Worm (Caenorhabditis elegans) whole organism, late embryonic: ENCODE results near the gene enri-2.
A peak's percentile ranks its signal among the peaks of the same experiment; 100 is the strongest.

ENCODE experiments used
- C08G9.2 ChIP-seq: sonication (generic microtip); optimal IDR thresholded peaks from 2 replicates; lab custom pipeline; 2016; ENCODE audit warnings: mild to moderate bottlenecking, missing genetic modification characterization, moderate library complexity, missing compliant biosample characterization
- T23F11.4 ChIP-seq: fragments of 200-800 bp; sonication (Bioruptor generic); optimal IDR thresholded peaks from 2 replicates; lab custom pipeline; 2018; ENCODE audit warnings: mild to moderate bottlenecking, missing genetic modification characterization, missing compliant biosample characterization
- ahr-1 ChIP-seq: sonication (generic microtip); optimal IDR thresholded peaks from 2 replicates; lab custom pipeline; 2016; ENCODE audit warnings: missing genetic modification characterization, missing compliant biosample characterization
- ceh-19 ChIP-seq: fragments of 200-800 bp; sonication (Bioruptor generic); optimal IDR thresholded peaks from 2 replicates; lab custom pipeline; 2018; ENCODE audit warnings: mild to moderate bottlenecking, missing genetic modification characterization, missing compliant biosample characterization
- ceh-2 ChIP-seq: sonication (generic microtip); optimal IDR thresholded peaks from 2 replicates; lab custom pipeline; 2016; ENCODE audit warnings: missing genotype, missing genetic modification characterization, missing compliant biosample characterization
- ceh-24 ChIP-seq: sonication (generic microtip); optimal IDR thresholded peaks from 2 replicates; lab custom pipeline; 2016; ENCODE audit warnings: mild to moderate bottlenecking, missing genetic modification characterization, missing compliant biosample characterization
- ceh-45 ChIP-seq: fragments of 200-800 bp; sonication (Bioruptor generic); IDR thresholded peaks from 2 replicates; pipeline ENCODE4 v1.3.6; 2022; ENCODE audit warnings: missing genetic modification reagents, missing genetic modification characterization, missing compliant biosample characterization
- ceh-48 ChIP-seq: sonication (generic microtip); optimal IDR thresholded peaks from 2 replicates; lab custom pipeline; 2016; ENCODE audit warnings: missing genetic modification characterization, inconsistent platforms, missing compliant biosample characterization
- ceh-6 ChIP-seq: fragments of 200-800 bp; sonication (Bioruptor generic); optimal IDR thresholded peaks from 2 replicates; lab custom pipeline; 2018; ENCODE audit warnings: mild to moderate bottlenecking, missing genetic modification characterization, missing compliant biosample characterization
- che-1 ChIP-seq: sonication (generic microtip); optimal IDR thresholded peaks from 2 replicates; lab custom pipeline; 2016; ENCODE audit warnings: mild to moderate bottlenecking, missing genetic modification characterization, missing compliant biosample characterization
- elt-2 ChIP-seq: sonication (generic microtip); optimal IDR thresholded peaks from 2 replicates; lab custom pipeline; 2016; ENCODE audit warnings: missing genetic modification reagents, missing genetic modification characterization, missing compliant biosample characterization
- elt-4 ChIP-seq: sonication (generic microtip); optimal IDR thresholded peaks from 2 replicates; lab custom pipeline; 2016; ENCODE audit warnings: missing genetic modification characterization, missing compliant biosample characterization
- eyg-1 ChIP-seq: sonication (generic microtip); optimal IDR thresholded peaks from 2 replicates; lab custom pipeline; 2016; ENCODE audit warnings: missing genotype, missing genetic modification characterization, missing compliant biosample characterization
- fax-1 ChIP-seq: sonication (generic microtip); optimal IDR thresholded peaks from 2 replicates; lab custom pipeline; 2016; ENCODE audit warnings: missing genotype, missing genetic modification characterization, missing compliant biosample characterization
- fkh-10 ChIP-seq: fragments of 150-350 bp; optimal IDR thresholded peaks from 2 replicates; lab custom pipeline; 2014; ENCODE audit warnings: missing biosample characterization, missing genetic modification reagents, missing genetic modification characterization
- fkh-6 ChIP-seq: sonication (generic microtip); optimal IDR thresholded peaks from 2 replicates; lab custom pipeline; 2016; ENCODE audit warnings: missing genetic modification characterization, missing compliant biosample characterization
- gmeb-2 ChIP-seq: sonication (generic microtip); optimal IDR thresholded peaks from 2 replicates; lab custom pipeline; 2016; ENCODE audit warnings: missing genetic modification characterization, inconsistent platforms, missing compliant biosample characterization
- hlh-30 ChIP-seq: sonication (generic microtip); optimal IDR thresholded peaks from 2 replicates; lab custom pipeline; 2017; ENCODE audit warnings: antibody characterized with exemption, missing genetic modification characterization, missing compliant biosample characterization; ENCODE audit not compliant: insufficient read depth
- hlh-8 ChIP-seq: sonication (generic microtip); optimal IDR thresholded peaks from 2 replicates; lab custom pipeline; 2016; ENCODE audit warnings: missing genotype, missing genetic modification characterization, missing compliant biosample characterization
- nfya-1 ChIP-seq: sonication (generic microtip); optimal IDR thresholded peaks from 2 replicates; lab custom pipeline; 2017; ENCODE audit warnings: missing genetic modification characterization, mild to moderate bottlenecking, missing compliant biosample characterization, antibody characterized with exemption, moderate library complexity
- nhr-232 ChIP-seq: sonication (generic microtip); optimal IDR thresholded peaks from 2 replicates; lab custom pipeline; 2016; ENCODE audit warnings: missing genetic modification characterization, missing compliant biosample characterization
- odd-2 ChIP-seq: sonication (generic microtip); optimal IDR thresholded peaks from 2 replicates; lab custom pipeline; 2017; ENCODE audit warnings: antibody characterized with exemption, mild to moderate bottlenecking, missing genetic modification characterization, missing compliant biosample characterization
- pag-3 ChIP-seq: sonication (generic microtip); optimal IDR thresholded peaks from 2 replicates; lab custom pipeline; 2016; ENCODE audit warnings: missing compliant biosample characterization, missing genetic modification characterization, borderline replicate concordance
- pax-1 ChIP-seq: fragments of 150-350 bp; optimal IDR thresholded peaks from 2 replicates; lab custom pipeline; 2014; ENCODE audit warnings: missing biosample characterization, missing genetic modification characterization
- pha-2 ChIP-seq: sonication (generic microtip); optimal IDR thresholded peaks from 2 replicates; lab custom pipeline; 2017; ENCODE audit warnings: mild to moderate bottlenecking, missing genetic modification characterization, missing compliant biosample characterization
- pqm-1 ChIP-seq: sonication (generic microtip); optimal IDR thresholded peaks from 2 replicates; lab custom pipeline; 2016; ENCODE audit warnings: missing genetic modification characterization, missing compliant biosample characterization
- ref-2 ChIP-seq: sonication (generic microtip); optimal IDR thresholded peaks from 2 replicates; lab custom pipeline; 2016; ENCODE audit warnings: missing genetic modification characterization, missing compliant biosample characterization
- sdc-2 ChIP-seq: sonication (generic microtip); optimal IDR thresholded peaks from 2 replicates; lab custom pipeline; 2016; ENCODE audit warnings: missing genotype, missing genetic modification characterization, missing compliant biosample characterization
- sox-4 ChIP-seq: sonication (generic microtip); optimal IDR thresholded peaks from 2 replicates; lab custom pipeline; 2017; ENCODE audit warnings: mild to moderate bottlenecking, missing genetic modification characterization, inconsistent platforms, missing compliant biosample characterization
- syd-9 ChIP-seq: sonication (generic microtip); optimal IDR thresholded peaks from 2 replicates; lab custom pipeline; 2016; ENCODE audit warnings: mild to moderate bottlenecking, missing genetic modification characterization, moderate library complexity, missing compliant biosample characterization
- tbx-2 ChIP-seq: sonication (generic microtip); optimal IDR thresholded peaks from 2 replicates; lab custom pipeline; 2016; ENCODE audit warnings: missing genetic modification characterization, missing compliant biosample characterization
- unc-55 ChIP-seq: sonication (generic microtip); optimal IDR thresholded peaks from 2 replicates; lab custom pipeline; 2017; ENCODE audit warnings: missing biosample characterization, missing genetic modification reagents, missing genetic modification characterization
- unc-86 ChIP-seq: sonication (generic microtip); optimal IDR thresholded peaks from 2 replicates; lab custom pipeline; 2016; ENCODE audit warnings: missing genetic modification characterization, missing compliant biosample characterization
- zip-5 ChIP-seq: sonication (generic microtip); optimal IDR thresholded peaks from 2 replicates; lab custom pipeline; 2016; ENCODE audit warnings: missing genetic modification characterization, missing compliant biosample characterization

The enri-2 gene

ce11 chrX:14545543-14545942, at the start of gene enri-2:
TSS of gene enri-2 (plus strand) at chrX:14545843.
- TF ChIP-seq ahr-1 (tag; lab: Kevin White, UChicago) (no peak), ceh-19 (no peak), unc-86 (tag; lab: Kevin White, UChicago) (no peak), fkh-10 (no peak), unc-55 (GFP tag; lab: Kevin White, UChicago) (no peak), C08G9.2 (tag; lab: Kevin White, UChicago) (no peak), pag-3 (tag; lab: Kevin White, UChicago) (no peak), ceh-6 (no peak), nhr-232 (tag; lab: Kevin White, UChicago) (no peak), eyg-1 (tag; lab: Kevin White, UChicago) (no peak), ceh-45 (GFP tag; lab: Robert Waterston, UW) (no peak), odd-2 (tag; lab: Kevin White, UChicago) (no peak), pha-2 (no peak), ref-2 (tag; lab: Kevin White, UChicago) (no peak), zip-5 (tag; lab: Kevin White, UChicago) (no peak), tbx-2 (tag; lab: Kevin White, UChicago) (no peak), che-1 (tag; lab: Kevin White, UChicago) (no peak), fkh-6 (no peak), pqm-1 (tag; lab: Kevin White, UChicago) (no peak), elt-2 (tag; lab: Kevin White, UChicago) (no peak)
- TF ChIP-seq, all 69 proteins: peak for 0

ce11 chrX:14496545-14496944, 49.1 kb upstream of the enri-2 start:
- TF ChIP-seq hlh-8 (tag; lab: Kevin White, UChicago) (no peak), sox-4 (tag; lab: Kevin White, UChicago) (no peak), pha-2 (no peak), ref-2 (tag; lab: Kevin White, UChicago) (no peak), elt-2 (tag; lab: Kevin White, UChicago) (peak; percentile 1)
- TF ChIP-seq, all 69 proteins: peak for 1

- TF ChIP-seq T23F11.4 (GFP tag; lab: Kevin White, UChicago) = no peak
- TF ChIP-seq pax-1 (tag; lab: Kevin White, UChicago) = no peak
- TF ChIP-seq che-1 (tag; lab: Kevin White, UChicago) = no peak
- TF ChIP-seq elt-4 = no peak
- no peak for TF ChIP-seq ceh-24 (tag; lab: Kevin White, UChicago)
- TF ChIP-seq ceh-19 = no peak
- no peak for TF ChIP-seq nfya-1 (tag; lab: Kevin White, UChicago)
- no peak for TF ChIP-seq fax-1 (tag; lab: Kevin White, UChicago)
- no peak for TF ChIP-seq unc-55 (GFP tag; lab: Kevin White, UChicago)
- no peak for TF ChIP-seq fkh-10
- no peak for TF ChIP-seq ceh-48
- no peak for TF ChIP-seq unc-86 (tag; lab: Kevin White, UChicago)
- TF ChIP-seq syd-9 = no peak
- no peak for TF ChIP-seq ceh-45 (GFP tag; lab: Robert Waterston, UW)
- no peak for TF ChIP-seq pqm-1 (tag; lab: Kevin White, UChicago)
- TF ChIP-seq sdc-2 (tag; lab: Kevin White, UChicago) = no peak
- TF ChIP-seq, all 69 proteins: peak for 0
Measured at ce11 chrX:14499830-14500409, 45.7 kb upstream of the enri-2 start.

- TF ChIP-seq hlh-8 (tag; lab: Kevin White, UChicago) = no peak
- no peak for TF ChIP-seq pag-3 (tag; lab: Kevin White, UChicago)
- no peak for TF ChIP-seq ceh-2
- no peak for TF ChIP-seq tbx-2 (tag; lab: Kevin White, UChicago)
- TF ChIP-seq elt-2 (tag; lab: Kevin White, UChicago) = peak; percentile 88
- peak; percentile 35 for TF ChIP-seq hlh-30 (tag; lab: Kevin White, UChicago)
- TF ChIP-seq ahr-1 (tag; lab: Kevin White, UChicago) = no peak
- TF ChIP-seq gmeb-2 (tag; lab: Kevin White, UChicago) = no peak
Measured at ce11 chrX:14500422-14501058, 45.1 kb upstream of the enri-2 start.
